Worm (Caenorhabditis elegans) whole organism, L1 larva: ENCODE results near the gene spp-13.

ENCODE experiments used
- Y116A8C.19 ChIP-seq: sonication (generic microtip); optimal IDR thresholded peaks from 2 replicates; lab custom pipeline; 2016; ENCODE audit warnings: missing compliant biosample characterization, missing genetic modification characterization, borderline replicate concordance
- ceh-82 ChIP-seq, 3 experiments: fragments of 150-350 bp in 1 of 3; sonication (generic microtip) in 2 of 3; optimal IDR thresholded peaks; 2 replicates each; lab custom pipeline; 2014 to 2017; ENCODE audit warnings: missing biosample characterization in 3 of 3, missing genetic modification characterization in 3 of 3
- efl-1 ChIP-seq, 4 experiments: fragments of 150-350 bp; optimal IDR thresholded peaks in 3 of 4; peaks in 1 of 4; 1 replicate in 1 of 4; 2 replicates in 3 of 4; lab custom pipeline; 2014; ENCODE audit warnings: missing biosample characterization in 2 of 4, missing genetic modification characterization in 2 of 4, missing genetic modification reagents in 2 of 4
- lin-15B ChIP-seq: fragments of 150-350 bp; sonication (generic microtip); optimal IDR thresholded peaks from 3 replicates; lab custom pipeline; 2014; ENCODE audit warnings: missing biosample characterization, missing genetic modification characterization
- lir-3 ChIP-seq: sonication (generic microtip); optimal IDR thresholded peaks from 2 replicates; lab custom pipeline; 2016; ENCODE audit warnings: mild to moderate bottlenecking, missing genetic modification characterization, moderate library complexity, missing compliant biosample characterization; ENCODE audit not compliant: poor library complexity
- mdl-1 ChIP-seq, 2 experiments: fragments of 150-350 bp; optimal IDR thresholded peaks; 2 replicates each; lab custom pipeline; 2014 to 2017; ENCODE audit warnings: missing biosample characterization in 2 of 2, missing genetic modification characterization in 2 of 2, inconsistent platforms in 1 of 2
- mep-1 ChIP-seq: fragments of 150-350 bp; optimal IDR thresholded peaks from 2 replicates; lab custom pipeline; 2014; ENCODE audit warnings: missing biosample characterization, missing genetic modification characterization
- nhr-12 ChIP-seq: sonication (generic microtip); optimal IDR thresholded peaks from 2 replicates; lab custom pipeline; 2017; ENCODE audit warnings: missing biosample characterization, missing genetic modification characterization
- snpc-4 ChIP-seq: fragments of 150-350 bp; optimal IDR thresholded peaks from 2 replicates; lab custom pipeline; 2014; ENCODE audit warnings: missing biosample characterization, missing genetic modification characterization
- sox-4 ChIP-seq: sonication (generic microtip); optimal IDR thresholded peaks from 2 replicates; lab custom pipeline; 2016; ENCODE audit warnings: missing genetic modification characterization, missing compliant biosample characterization

- TF ChIP-seq sox-4 (tag; lab: Kevin White, UChicago) (peak; percentile 11), mdl-1 (tag; optimal IDR thresholded peaks at IDR 0.05; lab: Kevin White, UChicago) (peak in 1 of 2 experiments; percentile 67), mep-1 (tag; lab: Kevin White, UChicago) (peak; percentile 70), nhr-12 (no peak), ceh-82 (tag; optimal IDR thresholded peaks at IDR 0.05; lab: Kevin White, UChicago) (peak; percentile 15 to 35 (median 34)), efl-1 (optimal IDR thresholded peaks at IDR 0.05; lab: Kevin White, UChicago) (no peak), efl-1 (GFP tag; optimal IDR thresholded peaks at IDR 0.05 in 1 of 2; lab: Kevin White, UChicago) (peak in 1 of 2 experiments; percentile 77), snpc-4 (tag; lab: Kevin White, UChicago) (no peak), lir-3 (no peak), Y116A8C.19 (no peak), lin-15B (tag; lab: Kevin White, UChicago) (no peak)
Measured at ce11 chrX:8386068-8386851, 32.1 kb downstream of the spp-13 start.
